Worm (Caenorhabditis elegans) whole organism, late embryonic: ENCODE data around the gene C12D5.5.

ENCODE experiments used
- ceh-34 ChIP-seq: sonication (generic microtip); optimal IDR thresholded peaks from 2 replicates; lab custom pipeline; 2016; ENCODE audit warnings: mild to moderate bottlenecking, missing genetic modification characterization, missing compliant biosample characterization
- che-1 ChIP-seq: sonication (generic microtip); optimal IDR thresholded peaks from 2 replicates; lab custom pipeline; 2016; ENCODE audit warnings: mild to moderate bottlenecking, missing genetic modification characterization, missing compliant biosample characterization
- fax-1 ChIP-seq: sonication (generic microtip); optimal IDR thresholded peaks from 2 replicates; lab custom pipeline; 2016; ENCODE audit warnings: missing genotype, missing genetic modification characterization, missing compliant biosample characterization
- mec-3 ChIP-seq: sonication (generic microtip); optimal IDR thresholded peaks from 2 replicates; lab custom pipeline; 2016; ENCODE audit warnings: borderline replicate concordance, missing genetic modification characterization, missing compliant biosample characterization
- pat-9 ChIP-seq: fragments of 200-800 bp; sonication (Bioruptor generic); optimal IDR thresholded peaks from 2 replicates; lab custom pipeline; 2018; ENCODE audit warnings: mild to moderate bottlenecking, missing genetic modification characterization, moderate library complexity, missing compliant biosample characterization
- pha-4 ChIP-seq: fragments of 150-350 bp; optimal IDR thresholded peaks from 2 replicates; lab custom pipeline; 2018; ENCODE audit warnings: missing biosample characterization, missing genetic modification reagents, missing genetic modification characterization
- pqm-1 ChIP-seq: sonication (generic microtip); optimal IDR thresholded peaks from 2 replicates; lab custom pipeline; 2016; ENCODE audit warnings: missing genetic modification characterization, missing compliant biosample characterization
- ref-2 ChIP-seq: sonication (generic microtip); optimal IDR thresholded peaks from 2 replicates; lab custom pipeline; 2016; ENCODE audit warnings: missing genetic modification characterization, missing compliant biosample characterization
- rnt-1 ChIP-seq: sonication (generic microtip); optimal IDR thresholded peaks from 2 replicates; lab custom pipeline; 2016; ENCODE audit warnings: missing genetic modification characterization, missing compliant biosample characterization
- sdc-2 ChIP-seq: sonication (generic microtip); optimal IDR thresholded peaks from 2 replicates; lab custom pipeline; 2016; ENCODE audit warnings: missing genotype, missing genetic modification characterization, missing compliant biosample characterization
- tbx-2 ChIP-seq: sonication (generic microtip); optimal IDR thresholded peaks from 2 replicates; lab custom pipeline; 2016; ENCODE audit warnings: missing genetic modification characterization, missing compliant biosample characterization
- tbx-7 ChIP-seq: sonication (generic microtip); optimal IDR thresholded peaks from 2 replicates; lab custom pipeline; 2016; ENCODE audit warnings: missing genotype, missing genetic modification characterization, missing compliant biosample characterization
- unc-55 ChIP-seq: sonication (generic microtip); optimal IDR thresholded peaks from 2 replicates; lab custom pipeline; 2017; ENCODE audit warnings: missing biosample characterization, missing genetic modification reagents, missing genetic modification characterization

- TF ChIP-seq mec-3 (tag; lab: Kevin White, UChicago) (no peak), sdc-2 (tag; lab: Kevin White, UChicago) (no peak), pha-4 (tag; lab: Kevin White, UChicago) (no peak), unc-55 (GFP tag; lab: Kevin White, UChicago) (no peak), pqm-1 (tag; lab: Kevin White, UChicago) (no peak), ceh-34 (tag; lab: Kevin White, UChicago) (no peak), tbx-2 (tag; lab: Kevin White, UChicago) (no peak), tbx-7 (tag; lab: Kevin White, UChicago) (no peak), ref-2 (tag; lab: Kevin White, UChicago) (no peak), pat-9 (tag; lab: Kevin White, UChicago) (no peak), rnt-1 (tag; lab: Kevin White, UChicago) (no peak), che-1 (no peak), fax-1 (tag; lab: Kevin White, UChicago) (no peak)
These were observed 49.6 kb downstream of the C12D5.5 start, which contains the start of gene ZK105.5 for ce11 chrV:7717629-7718028.
